Fruit fly (Drosophila melanogaster): ENCODE results near the gene fru.

The fru gene

DNA sequence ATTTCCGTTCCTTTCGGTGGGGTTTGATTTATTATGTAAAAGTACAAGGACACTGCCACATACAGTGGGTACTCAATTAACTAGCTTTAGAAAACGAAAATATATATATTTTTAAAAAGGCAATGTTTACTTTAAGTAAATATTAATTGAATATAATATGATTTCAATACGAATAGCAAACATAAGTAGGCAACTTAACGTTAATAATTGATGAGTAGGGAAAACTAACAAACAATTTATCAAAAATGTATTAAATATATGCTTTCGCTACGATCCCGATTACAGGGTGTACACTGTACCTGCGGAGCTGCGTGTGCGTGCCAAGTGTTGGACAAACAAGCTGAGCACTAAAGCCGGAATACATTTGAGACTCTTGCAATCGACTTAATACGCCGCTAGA lies 773 bp upstream of the fru start:
- TF ChIP-seq CTCF (optimal IDR thresholded peaks at IDR 0.05) (no peak), CG8478 (optimal IDR thresholded peaks at IDR 0.05) (no peak)

DNA sequence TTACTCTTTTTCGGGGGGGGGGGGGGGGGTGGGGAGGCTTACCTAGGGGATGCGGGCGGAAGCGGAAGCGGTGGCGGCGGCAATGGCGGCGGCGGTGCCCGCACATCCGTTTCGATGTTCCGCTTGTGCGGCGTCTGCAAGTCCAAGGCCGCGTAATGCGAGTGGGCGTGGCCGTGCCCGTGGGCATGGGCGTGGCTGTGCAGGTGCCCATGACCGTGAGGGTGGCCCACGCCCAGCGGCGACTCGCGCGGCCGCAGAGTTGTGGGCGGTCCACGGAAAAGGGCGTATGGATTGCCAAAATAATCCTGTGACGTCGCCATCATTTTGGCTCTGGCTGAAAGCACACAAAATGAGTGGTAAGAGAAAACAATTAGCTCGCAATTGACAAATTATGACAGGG lies 30.4 kb downstream of the fru start:
- TF ChIP-seq CTCF (optimal IDR thresholded peaks at IDR 0.05) (no peak), CG8478 (optimal IDR thresholded peaks at IDR 0.05) (no peak)

DNA sequence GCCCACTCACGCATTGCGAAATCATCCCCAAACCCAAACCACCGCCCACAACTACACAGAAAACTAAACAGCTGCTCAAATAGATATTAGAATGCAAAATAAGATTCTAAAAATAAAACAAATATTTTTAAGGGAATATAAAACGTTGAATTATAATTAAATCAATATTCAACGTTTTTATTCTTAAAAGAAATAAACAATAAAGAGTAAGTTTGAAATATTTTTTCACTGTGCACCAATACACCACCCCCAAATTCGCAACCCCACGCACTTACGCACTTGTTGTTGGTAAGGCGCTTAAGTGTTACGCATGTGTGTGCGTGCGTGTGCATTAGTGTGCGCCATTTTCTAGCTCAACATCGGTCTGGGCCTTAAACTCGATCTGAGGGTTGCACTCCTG lies 37.0 kb downstream of the fru start:
- TF ChIP-seq CTCF (optimal IDR thresholded peaks at IDR 0.05) (no peak), CG8478 (optimal IDR thresholded peaks at IDR 0.05) (no peak)

DNA sequence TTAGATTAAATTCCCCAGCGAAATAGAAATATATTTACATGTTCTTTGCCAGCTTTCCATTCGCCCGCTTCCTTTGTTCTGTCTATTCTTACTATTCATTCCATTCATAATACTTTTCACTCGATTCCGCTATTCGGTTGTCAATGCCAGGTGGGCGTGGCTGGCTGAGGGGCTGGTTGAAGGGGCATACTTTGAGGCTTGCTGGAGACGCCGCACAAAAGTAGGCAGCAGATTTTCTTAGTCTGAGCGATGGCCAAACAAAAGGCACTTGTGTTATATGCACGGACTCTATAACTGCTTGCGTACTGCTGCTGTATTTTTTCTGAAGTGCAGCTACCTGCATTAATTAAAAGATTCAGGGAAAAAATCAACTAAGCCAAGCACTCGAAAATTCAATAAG lies 37.7 kb downstream of the fru start:
- TF ChIP-seq CG8478 (optimal IDR thresholded peaks at IDR 0.05) (no peak), CTCF (optimal IDR thresholded peaks at IDR 0.05) (no peak)

DNA sequence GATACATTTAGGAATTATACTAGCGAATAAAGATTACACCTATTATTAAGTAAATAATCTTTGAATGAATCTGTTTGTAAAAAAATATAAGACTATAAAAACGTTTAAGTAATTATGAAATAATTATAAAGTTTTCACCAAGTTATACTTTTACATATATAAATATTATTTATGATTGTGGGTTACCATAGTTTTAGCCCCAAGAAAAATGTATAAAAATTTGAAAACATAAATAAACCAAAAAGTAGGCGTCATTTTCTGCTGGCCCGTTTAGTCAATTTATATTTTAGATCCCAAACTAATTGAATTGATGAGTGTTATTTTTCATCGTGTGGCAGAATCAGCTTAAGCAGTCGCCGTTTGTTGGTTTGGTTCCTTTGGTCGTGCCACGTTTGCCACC lies 46.0 kb downstream of the fru start:
- TF ChIP-seq CG8478 (optimal IDR thresholded peaks at IDR 0.05) (no peak), CTCF (optimal IDR thresholded peaks at IDR 0.05) (no peak)

DNA sequence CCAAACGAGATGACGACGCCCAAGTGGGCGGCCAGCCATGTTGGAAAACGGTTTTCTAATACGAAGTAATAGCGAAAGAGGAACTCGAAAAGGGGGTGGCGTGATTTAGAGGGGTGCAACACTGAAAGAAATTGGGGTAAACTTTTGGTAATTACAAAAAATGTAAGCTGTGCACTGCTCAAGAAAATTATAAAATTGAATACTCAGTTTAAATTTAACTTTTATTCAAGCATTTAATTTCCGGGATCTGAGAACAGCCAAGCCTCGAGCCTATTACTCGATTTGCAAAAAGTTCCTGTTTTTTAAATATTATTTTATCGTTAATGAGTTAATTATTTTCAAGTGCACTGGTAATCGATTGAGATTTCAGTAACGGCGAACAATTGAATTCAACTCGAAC lies 51.6 kb downstream of the fru start:
- TF ChIP-seq CG8478 (optimal IDR thresholded peaks at IDR 0.05) (no peak), CTCF (optimal IDR thresholded peaks at IDR 0.05) (no peak)

DNA sequence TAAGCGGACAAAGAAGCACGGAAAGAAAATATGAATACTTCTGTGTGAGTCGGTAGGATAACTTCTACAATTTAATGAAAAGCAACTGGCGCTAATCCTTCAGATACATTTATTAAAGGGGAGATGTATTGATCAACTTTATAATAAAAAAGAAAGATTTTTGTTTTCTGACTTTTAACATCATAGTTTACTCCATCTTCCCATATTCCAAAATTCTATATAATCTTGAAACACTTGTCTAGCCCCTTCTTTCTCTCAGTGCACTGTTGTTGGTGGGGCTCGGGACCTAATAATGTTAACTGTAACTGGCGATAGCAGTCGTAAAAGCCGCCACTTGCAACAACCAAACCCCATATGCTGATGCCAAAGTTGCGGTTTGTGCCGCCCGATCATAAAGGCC lies 53.5 kb downstream of the fru start:
- TF ChIP-seq CG8478 (optimal IDR thresholded peaks at IDR 0.05) = no peak
- no peak for TF ChIP-seq CTCF (optimal IDR thresholded peaks at IDR 0.05)

DNA sequence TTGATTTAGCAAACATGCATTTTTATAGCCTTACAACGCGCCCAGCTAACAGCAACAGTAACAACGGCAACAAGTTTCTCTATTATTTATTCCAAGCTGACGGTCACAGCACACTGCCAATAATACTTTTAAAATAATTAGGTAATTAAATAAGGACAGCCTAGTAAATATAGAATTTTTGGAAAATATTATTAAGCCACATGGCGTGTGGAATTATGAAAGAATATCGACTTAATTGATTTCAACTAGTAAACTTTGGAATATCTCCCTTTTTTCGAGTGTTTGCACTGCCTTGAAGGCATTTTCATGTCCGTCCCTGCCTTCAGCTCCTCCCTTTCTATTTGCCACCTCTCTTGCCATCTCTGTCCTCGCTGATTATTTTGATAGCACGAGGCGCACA lies 54.3 kb downstream of the fru start:
- no peak for TF ChIP-seq CG8478 (optimal IDR thresholded peaks at IDR 0.05)
- no peak for TF ChIP-seq CTCF (optimal IDR thresholded peaks at IDR 0.05)

DNA sequence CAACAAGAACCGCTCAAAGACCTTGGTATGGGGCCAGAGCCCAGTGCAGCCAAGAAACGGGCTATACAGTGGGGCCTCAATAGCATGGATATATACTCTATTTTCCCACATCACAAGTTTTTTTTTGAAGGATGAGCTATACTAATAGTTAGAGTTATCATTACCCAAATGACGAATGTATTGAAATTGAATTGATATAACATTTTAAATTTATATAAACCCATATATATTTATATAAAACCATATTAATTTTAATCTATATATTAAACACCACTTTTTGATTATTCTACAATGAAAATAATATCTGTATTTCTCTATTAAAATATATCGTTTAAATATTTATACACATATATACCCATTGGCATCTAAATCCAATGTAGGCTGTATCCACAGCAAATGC lies 54.9 kb downstream of the fru start:
- no peak for TF ChIP-seq CTCF (optimal IDR thresholded peaks at IDR 0.05)
- no peak for TF ChIP-seq CG8478 (optimal IDR thresholded peaks at IDR 0.05)

DNA sequence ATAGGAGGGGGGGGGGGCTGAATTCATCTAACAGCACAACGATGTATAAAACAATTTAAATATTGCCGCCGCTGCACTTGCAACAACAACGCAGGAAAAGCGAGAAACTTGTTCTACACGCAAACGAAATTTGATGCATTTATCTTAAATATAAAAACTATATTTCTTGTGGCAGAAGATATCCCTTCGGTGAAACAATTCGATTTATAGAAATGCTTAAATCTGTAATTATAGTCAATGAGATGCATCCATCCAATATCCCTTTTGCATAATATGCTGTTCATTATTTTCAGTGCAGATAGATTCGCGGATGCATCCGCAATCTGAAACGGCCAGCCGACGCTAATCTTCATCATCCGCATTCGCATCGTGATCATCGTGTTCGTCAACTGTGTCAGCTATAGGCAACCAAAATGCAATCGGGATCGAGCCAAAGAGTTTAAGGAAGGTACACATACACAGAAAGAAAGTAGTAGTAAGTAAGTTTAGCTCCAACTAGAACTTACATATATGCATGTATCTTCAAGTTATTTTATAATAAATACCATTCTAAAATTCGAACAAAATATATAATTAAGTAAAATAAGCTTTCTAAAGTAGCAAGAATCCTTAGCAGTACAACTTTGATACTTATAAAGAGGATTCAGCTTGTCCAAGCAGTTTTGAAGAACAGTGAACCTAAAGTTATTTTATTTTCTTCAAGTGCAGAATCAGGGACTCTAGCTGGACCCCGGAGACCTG lies 57.4 kb downstream of the fru start:
- TF ChIP-seq CTCF (optimal IDR thresholded peaks at IDR 0.05) (no peak), CG8478 (optimal IDR thresholded peaks at IDR 0.05) (no peak)

DNA sequence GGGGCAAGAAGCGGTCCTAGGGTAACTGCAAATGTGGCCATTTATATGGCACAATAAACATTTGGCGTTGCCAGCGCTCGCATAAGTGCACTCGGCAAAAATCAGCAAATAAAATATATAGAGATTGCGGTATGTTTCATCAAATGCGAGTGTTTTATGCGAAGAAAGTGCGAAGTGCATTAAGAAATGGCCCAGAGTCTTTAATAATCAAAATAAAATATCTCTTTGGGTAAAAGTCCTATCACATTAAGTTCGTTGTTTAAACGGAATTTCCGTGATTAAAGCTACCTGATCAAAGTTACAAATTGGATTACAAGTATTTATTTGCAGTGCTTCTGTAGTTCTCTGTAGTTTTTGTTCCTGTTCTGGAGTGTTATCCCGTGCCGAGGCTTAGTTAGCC lies 59.2 kb downstream of the fru start:
- TF ChIP-seq CTCF (optimal IDR thresholded peaks at IDR 0.05) = no peak
- no peak for TF ChIP-seq CG8478 (optimal IDR thresholded peaks at IDR 0.05)

DNA sequence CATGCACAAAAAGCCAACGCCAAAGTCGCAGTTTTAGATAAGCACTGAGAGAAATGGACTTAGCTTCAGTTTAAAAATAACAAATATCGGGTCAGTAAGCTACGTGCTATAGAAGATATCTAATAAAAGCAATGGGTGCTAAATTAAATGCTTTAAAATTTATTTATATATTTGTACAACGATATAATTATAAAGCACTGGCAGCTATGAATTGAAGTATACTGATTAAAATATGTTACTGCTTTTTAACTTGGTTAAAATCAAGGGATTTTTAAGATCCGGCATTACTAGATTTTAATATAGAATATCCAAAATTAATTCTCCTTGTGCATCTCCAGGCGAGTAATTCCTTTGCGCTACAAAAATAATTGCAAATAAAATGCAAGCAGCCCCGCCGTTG lies 60.1 kb downstream of the fru start:
- no peak for TF ChIP-seq CTCF (optimal IDR thresholded peaks at IDR 0.05)
- TF ChIP-seq CG8478 (optimal IDR thresholded peaks at IDR 0.05) = no peak

DNA sequence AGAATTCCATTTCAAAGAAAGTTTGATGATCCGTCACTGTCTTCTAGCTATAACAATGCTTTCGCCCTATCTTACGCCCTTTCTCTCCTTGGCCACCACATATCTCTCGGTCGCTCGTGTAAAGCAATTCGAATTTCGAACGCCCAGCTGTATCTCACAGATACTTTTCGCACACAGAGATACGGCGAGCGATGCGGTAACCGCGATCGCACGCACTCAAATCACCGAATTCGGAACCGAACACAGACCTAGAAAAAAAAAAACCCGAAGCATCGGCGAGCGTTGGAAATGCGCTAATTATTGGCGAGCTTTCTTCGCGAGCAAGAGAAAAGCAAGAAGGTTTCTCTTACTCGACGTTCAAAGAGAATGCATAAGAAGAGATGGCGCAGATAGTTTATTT lies 63.8 kb downstream of the fru start:
- TF ChIP-seq CTCF (optimal IDR thresholded peaks at IDR 0.05) (no peak), CG8478 (optimal IDR thresholded peaks at IDR 0.05) (no peak)

DNA sequence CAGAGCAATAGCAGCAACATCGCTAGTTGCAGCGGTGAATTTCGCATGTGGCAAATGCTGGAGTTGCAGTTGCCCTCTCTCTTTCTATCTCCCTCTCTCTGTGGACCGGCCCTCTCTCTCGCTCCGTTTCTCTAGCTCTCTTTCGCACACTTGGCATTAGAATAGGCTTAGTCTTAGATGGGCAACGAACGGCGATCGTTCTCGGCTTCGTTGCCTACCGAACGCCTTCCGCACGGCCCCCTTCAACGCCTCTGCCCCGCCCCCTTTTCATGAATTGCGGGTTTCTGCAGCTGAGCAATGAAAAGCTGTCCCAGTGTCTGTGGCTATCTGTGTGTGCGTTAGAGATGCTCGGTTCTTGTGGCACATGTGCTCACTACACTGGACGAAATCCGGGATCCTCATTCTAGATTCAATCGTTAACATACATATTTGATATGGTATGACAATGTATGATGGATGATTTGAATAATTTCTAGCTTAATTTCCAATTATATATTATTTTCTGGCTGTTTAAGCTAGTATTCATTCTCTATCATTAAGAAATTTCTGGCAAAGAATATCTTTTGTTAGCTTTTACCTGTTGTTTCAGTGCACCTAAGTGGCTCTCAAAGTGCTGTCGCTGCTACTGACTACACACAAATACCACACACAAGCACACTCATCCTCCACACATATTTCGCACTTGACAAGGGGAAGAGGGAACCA lies 64.5 kb downstream of the fru start:
- TF ChIP-seq CTCF (optimal IDR thresholded peaks at IDR 0.05) (no peak), CG8478 (optimal IDR thresholded peaks at IDR 0.05) (no peak)

DNA sequence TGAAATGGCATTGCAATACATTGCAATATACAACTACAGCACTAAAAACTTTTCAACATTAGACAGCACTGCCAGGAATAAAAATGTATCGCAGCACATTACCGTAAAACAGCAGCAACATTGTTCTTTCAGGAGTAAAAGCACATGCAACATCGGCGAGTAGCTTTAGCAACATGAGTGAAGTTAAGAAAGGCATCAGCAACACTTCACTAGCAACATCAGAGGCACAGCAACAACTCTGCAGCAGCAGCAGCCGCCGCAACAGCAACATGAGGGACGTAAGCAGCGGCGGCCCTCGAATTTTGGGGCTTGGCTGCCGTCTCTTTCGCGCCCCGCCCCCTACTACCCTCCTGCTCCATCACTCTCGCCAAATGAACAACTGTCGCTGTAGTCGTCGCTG lies 71.5 kb downstream of the fru start:
- TF ChIP-seq CTCF (optimal IDR thresholded peaks at IDR 0.05) (no peak), CG8478 (optimal IDR thresholded peaks at IDR 0.05) (no peak)

DNA sequence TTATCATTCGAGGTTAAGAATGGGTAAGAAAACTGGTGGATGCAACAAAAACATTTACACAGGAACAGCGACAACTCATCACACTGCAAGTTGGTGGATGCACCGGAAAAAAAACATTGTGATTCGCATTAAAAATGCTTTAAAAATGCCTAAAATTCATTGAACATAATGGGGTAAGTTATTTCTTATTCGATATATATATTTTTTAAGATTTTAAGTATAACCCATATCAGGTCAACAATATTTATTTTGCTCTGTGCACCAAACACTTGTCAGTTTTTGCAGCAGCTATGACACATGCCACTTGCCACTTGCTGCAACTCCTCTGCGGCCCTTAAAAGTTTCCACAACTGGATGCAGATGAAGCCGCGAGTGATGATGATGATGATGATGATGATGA lies 75.9 kb downstream of the fru start:
- TF ChIP-seq CG8478 (optimal IDR thresholded peaks at IDR 0.05) (no peak), CTCF (optimal IDR thresholded peaks at IDR 0.05) (no peak)

DNA sequence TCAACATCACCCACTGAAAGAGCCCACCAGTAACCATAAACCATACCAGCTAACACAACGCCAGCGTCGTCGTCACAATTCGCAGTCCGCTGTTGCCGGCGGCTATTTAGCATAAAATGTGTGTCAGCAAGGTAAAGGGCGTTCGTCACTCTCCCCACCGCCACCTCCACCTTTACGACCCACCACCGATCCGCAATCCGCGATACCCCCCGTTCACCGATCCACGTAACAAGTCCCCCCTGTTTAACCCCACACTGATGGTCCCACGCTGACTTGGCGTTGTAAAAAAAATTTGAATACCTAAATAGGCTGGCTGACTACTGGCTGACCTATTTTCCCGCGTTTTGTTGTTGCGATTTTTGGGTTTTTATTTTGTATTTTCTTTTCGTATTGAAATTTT lies 76.8 kb downstream of the fru start:
- TF ChIP-seq CTCF (optimal IDR thresholded peaks at IDR 0.05) = no peak
- TF ChIP-seq CG8478 (optimal IDR thresholded peaks at IDR 0.05) = no peak
